Fruit fly (Drosophila melanogaster) whole organism, embryonic: ENCODE results near the gene PlexA.
A peak's percentile ranks its signal among the peaks of the same experiment; 100 is the strongest.

Experiments used
- Asciz ChIP-seq: fragments of 200-800 bp; sonication (Bioruptor generic); optimal IDR thresholded peaks from 2 replicates; lab custom pipeline; 2017; ENCODE audit warnings: missing biosample characterization, mild to moderate bottlenecking, missing genetic modification characterization, missing genetic modification reagents
- BEAF-32 ChIP-seq: fragments of 200-800 bp; sonication (Bioruptor generic); optimal IDR thresholded peaks from 3 replicates; lab custom pipeline; 2017; ENCODE audit warnings: missing biosample characterization, missing genetic modification characterization, mild to moderate bottlenecking, moderate library complexity, missing genetic modification reagents
- Bdp1 ChIP-seq: fragments of 200-800 bp; sonication (Bioruptor generic); optimal IDR thresholded peaks from 3 replicates; lab custom pipeline; 2016; ENCODE audit warnings: missing biosample characterization, missing genetic modification characterization
- Blimp-1 ChIP-seq: fragments of 200-800 bp; sonication (Bioruptor generic); optimal IDR thresholded peaks from 3 replicates; lab custom pipeline; 2018; ENCODE audit warnings: missing biosample characterization, missing genetic modification characterization, mild to moderate bottlenecking, moderate library complexity, missing genetic modification reagents
- CG11695 ChIP-seq: fragments of 200-800 bp; sonication (Bioruptor generic); IDR thresholded peaks from 3 replicates; pipeline ENCODE4 v1.3.6; 2022; ENCODE audit warnings: missing biosample characterization, missing genetic modification characterization
- CG12659 ChIP-seq: fragments of 200-800 bp; sonication (Bioruptor generic); optimal IDR thresholded peaks from 3 replicates; lab custom pipeline; 2017; ENCODE audit warnings: mild to moderate bottlenecking, missing biosample characterization, missing genetic modification reagents, missing genetic modification characterization
- CG13894 ChIP-seq: fragments of 200-800 bp; sonication (Bioruptor generic); optimal IDR thresholded peaks from 3 replicates; lab custom pipeline; 2018; ENCODE audit warnings: missing biosample characterization, mild to moderate bottlenecking, missing genetic modification characterization, moderate library complexity
- CG14710 ChIP-seq: fragments of 200-800 bp; sonication (Bioruptor generic); optimal IDR thresholded peaks from 3 replicates; lab custom pipeline; 2019; ENCODE audit warnings: missing biosample characterization, mild to moderate bottlenecking, missing genetic modification characterization, moderate library complexity
- CG15514 ChIP-seq: fragments of 200-800 bp; sonication (Bioruptor generic); optimal IDR thresholded peaks from 3 replicates; lab custom pipeline; 2017; ENCODE audit warnings: missing biosample characterization, missing genetic modification characterization, mild to moderate bottlenecking, moderate library complexity, missing genetic modification reagents
- CG16813 ChIP-seq: fragments of 200-800 bp; sonication (Bioruptor generic); IDR thresholded peaks from 3 replicates; pipeline ENCODE4 v1.3.6; 2022; ENCODE audit warnings: missing biosample characterization, missing genetic modification characterization; ENCODE audit not compliant: partially characterized antibody
- CG17359 ChIP-seq: fragments of 200-800 bp; sonication (Bioruptor generic); optimal IDR thresholded peaks from 3 replicates; lab custom pipeline; 2018; ENCODE audit warnings: missing biosample characterization, mild to moderate bottlenecking, missing genetic modification characterization, moderate library complexity
- CG2875 ChIP-seq: fragments of 200-800 bp; sonication (Bioruptor generic); optimal IDR thresholded peaks from 2 replicates; lab custom pipeline; 2017; ENCODE audit warnings: missing biosample characterization, mild to moderate bottlenecking, missing genetic modification characterization, missing genetic modification reagents
- CG30020 ChIP-seq: fragments of 200-800 bp; optimal IDR thresholded peaks from 2 replicates; lab custom pipeline; 2019; ENCODE audit warnings: missing biosample characterization, mild to moderate bottlenecking, missing genetic modification characterization, moderate library complexity
- CG3407 ChIP-seq: fragments of 200-800 bp; sonication (Bioruptor generic); optimal IDR thresholded peaks from 2 replicates; lab custom pipeline; 2018; ENCODE audit warnings: missing biosample characterization, mild to moderate bottlenecking, missing genetic modification characterization
- CG43689 ChIP-seq: fragments of 200-800 bp; sonication (Bioruptor generic); IDR thresholded peaks from 2 replicates; pipeline ENCODE4 v1.3.6; 2022; ENCODE audit warnings: missing biosample characterization, missing genetic modification characterization
- CG7786 ChIP-seq: fragments of 200-800 bp; sonication (Bioruptor generic); optimal IDR thresholded peaks from 2 replicates; lab custom pipeline; 2016; ENCODE audit warnings: missing biosample characterization, missing genetic modification characterization
- CG9437 ChIP-seq: fragments of 200-800 bp; sonication (Bioruptor generic); optimal IDR thresholded peaks from 2 replicates; lab custom pipeline; 2018; ENCODE audit warnings: missing biosample characterization, mild to moderate bottlenecking, missing genetic modification characterization
- E2f2 ChIP-seq: fragments of 200-800 bp; sonication (Bioruptor generic); IDR thresholded peaks from 2 replicates; pipeline ENCODE4 v1.3.6; 2022; ENCODE audit warnings: missing biosample characterization, missing genetic modification characterization
- Fer2 ChIP-seq: fragments of 200-800 bp; sonication (Bioruptor generic); optimal IDR thresholded peaks from 2 replicates; lab custom pipeline; 2018; ENCODE audit warnings: missing biosample characterization, mild to moderate bottlenecking, missing genetic modification characterization, moderate library complexity
- Hey ChIP-seq: fragments of 200-800 bp; sonication (Bioruptor generic); optimal IDR thresholded peaks from 3 replicates; lab custom pipeline; 2018; ENCODE audit warnings: missing biosample characterization, mild to moderate bottlenecking, missing genetic modification characterization
- Kr ChIP-seq: fragments of 200-800 bp; sonication (Bioruptor generic); optimal IDR thresholded peaks from 2 replicates; lab custom pipeline; 2017; ENCODE audit warnings: missing biosample characterization, mild to moderate bottlenecking, missing genetic modification characterization
- NFAT ChIP-seq: fragments of 200-800 bp; sonication (Bioruptor generic); IDR thresholded peaks from 2 replicates; pipeline ENCODE4 v1.3.6; 2022; ENCODE audit warnings: missing biosample characterization, missing genetic modification characterization
- NK7.1 ChIP-seq: fragments of 200-800 bp; sonication (Bioruptor generic); optimal IDR thresholded peaks from 3 replicates; lab custom pipeline; 2016; ENCODE audit warnings: missing biosample characterization, missing genetic modification characterization
- Nf-YA ChIP-seq: fragments of 200-800 bp; sonication (Bioruptor generic); IDR thresholded peaks from 2 replicates; pipeline ENCODE4 v1.3.6; 2022; ENCODE audit warnings: missing biosample characterization, missing genetic modification characterization
- NfI ChIP-seq: fragments of 200-800 bp; sonication (Bioruptor generic); optimal IDR thresholded peaks from 3 replicates; lab custom pipeline; 2018; ENCODE audit warnings: missing biosample characterization, mild to moderate bottlenecking, missing genetic modification characterization, moderate library complexity
- Side ChIP-seq: fragments of 200-800 bp; sonication (Bioruptor generic); optimal IDR thresholded peaks from 2 replicates; lab custom pipeline; 2016; ENCODE audit warnings: missing biosample characterization, missing genetic modification characterization
- Sin3A ChIP-seq: fragments of >200 bp; optimal IDR thresholded peaks from 2 replicates; lab custom pipeline; 2018
- TFAM ChIP-seq: fragments of 200-800 bp; sonication (Bioruptor generic); optimal IDR thresholded peaks from 2 replicates; lab custom pipeline; 2017; ENCODE audit warnings: missing biosample characterization, missing genetic modification characterization, inconsistent platforms
- abd-A ChIP-seq: fragments of 200-800 bp; sonication (Bioruptor generic); optimal IDR thresholded peaks from 3 replicates; lab custom pipeline; 2019; ENCODE audit warnings: missing biosample characterization, mild to moderate bottlenecking, missing genetic modification characterization, moderate library complexity
- az2 ChIP-seq: fragments of 200-800 bp; sonication (Bioruptor generic); optimal IDR thresholded peaks from 3 replicates; lab custom pipeline; 2016; ENCODE audit warnings: missing biosample characterization, missing genetic modification characterization
- bbx ChIP-seq: fragments of 200-800 bp; sonication (Bioruptor generic); IDR thresholded peaks from 2 replicates; pipeline ENCODE4 v1.3.6; 2022; ENCODE audit warnings: missing biosample characterization, missing genetic modification characterization; ENCODE audit not compliant: partially characterized antibody
- caup ChIP-seq: fragments of 200-800 bp; sonication (Bioruptor generic); optimal IDR thresholded peaks from 3 replicates; lab custom pipeline; 2017; ENCODE audit warnings: missing biosample characterization, mild to moderate bottlenecking, missing genetic modification characterization, moderate library complexity; ENCODE audit not compliant: severe bottlenecking
- chn ChIP-seq: fragments of 200-800 bp; sonication (Bioruptor generic); optimal IDR thresholded peaks from 2 replicates; lab custom pipeline; 2016; ENCODE audit warnings: missing biosample characterization, missing genetic modification characterization
- da ChIP-seq: fragments of 200-800 bp; sonication (Bioruptor generic); optimal IDR thresholded peaks from 2 replicates; lab custom pipeline; 2016; ENCODE audit warnings: missing biosample characterization, missing genetic modification characterization
- danr ChIP-seq: fragments of 200-800 bp; sonication (Bioruptor generic); IDR thresholded peaks from 2 replicates; pipeline ENCODE4 v1.3.6; 2022; ENCODE audit warnings: missing biosample characterization, missing genetic modification characterization
- eve ChIP-seq, 2 experiments: fragments of >200 bp; optimal IDR thresholded peaks; 2 replicates each; lab custom pipeline; 2017; ENCODE audit warnings: missing biosample characterization in 2 of 2, missing genetic modification characterization in 2 of 2
- eyg ChIP-seq: fragments of 200-800 bp; sonication (Bioruptor generic); optimal IDR thresholded peaks from 3 replicates; lab custom pipeline; 2016; ENCODE audit warnings: missing biosample characterization, missing genetic modification characterization
- fd3F ChIP-seq: fragments of 200-800 bp; sonication (Bioruptor generic); optimal IDR thresholded peaks from 2 replicates; lab custom pipeline; 2018; ENCODE audit warnings: missing biosample characterization, mild to moderate bottlenecking, missing genetic modification characterization, moderate library complexity
- ftz-f1 ChIP-seq: fragments of 200-800 bp; sonication (Bioruptor generic); optimal IDR thresholded peaks from 2 replicates; lab custom pipeline; 2016; ENCODE audit warnings: missing biosample characterization, missing genetic modification characterization
- her ChIP-seq: fragments of 200-800 bp; sonication (Bioruptor generic); optimal IDR thresholded peaks from 2 replicates; lab custom pipeline; 2016; ENCODE audit warnings: missing biosample characterization, missing genetic modification characterization
- lilli ChIP-seq: fragments of 200-800 bp; sonication (Bioruptor generic); optimal IDR thresholded peaks from 3 replicates; lab custom pipeline; 2016; ENCODE audit warnings: missing biosample characterization, missing genetic modification characterization
- p53 ChIP-seq: fragments of 200-800 bp; sonication (Bioruptor generic); optimal IDR thresholded peaks from 2 replicates; lab custom pipeline; 2016; ENCODE audit warnings: missing biosample characterization, missing genetic modification characterization
- pan ChIP-seq, 4 experiments: fragments of >200 bp in 3 of 4; fragments of 200-800 bp in 1 of 4; sonication (Bioruptor generic) in 1 of 4; optimal IDR thresholded peaks in 3 of 4; IDR thresholded peaks in 1 of 4; 2 replicates each; pipeline versions ENCODE4 v1.3.6 to Lab custom; 2017 to 2022; ENCODE audit warnings: missing biosample characterization in 2 of 4, missing genetic modification characterization in 2 of 4, mixed read lengths in 1 of 4
- psq ChIP-seq: fragments of 200-800 bp; sonication (Bioruptor generic); optimal IDR thresholded peaks from 2 replicates; lab custom pipeline; 2017; ENCODE audit warnings: missing biosample characterization, missing genetic modification characterization
- sens-2 ChIP-seq: fragments of 200-800 bp; sonication (Bioruptor generic); IDR thresholded peaks from 2 replicates; pipeline ENCODE4 v1.3.6; 2022; ENCODE audit warnings: missing biosample characterization, missing genetic modification characterization
- stc ChIP-seq: fragments of 200-800 bp; sonication (Bioruptor generic); IDR thresholded peaks from 2 replicates; pipeline ENCODE4 v1.3.6; 2022; ENCODE audit warnings: missing biosample characterization, missing genetic modification characterization
- tin ChIP-seq: fragments of 200-800 bp; sonication (Bioruptor generic); optimal IDR thresholded peaks from 3 replicates; lab custom pipeline; 2016; ENCODE audit warnings: missing biosample characterization, missing genetic modification characterization
- tll ChIP-seq, 2 experiments: fragments of 200-800 bp in 1 of 2; fragments of >200 bp in 1 of 2; sonication (Bioruptor generic) in 1 of 2; optimal IDR thresholded peaks; 2 replicates each; lab custom pipeline; 2017 to 2019; ENCODE audit warnings: missing biosample characterization in 2 of 2, missing genetic modification characterization in 2 of 2, mild to moderate bottlenecking in 1 of 2, moderate library complexity in 1 of 2
- trh ChIP-seq: fragments of 200-800 bp; sonication (Bioruptor generic); optimal IDR thresholded peaks from 2 replicates; lab custom pipeline; 2016; ENCODE audit warnings: missing biosample characterization, missing genetic modification characterization

The PlexA gene

DNA sequence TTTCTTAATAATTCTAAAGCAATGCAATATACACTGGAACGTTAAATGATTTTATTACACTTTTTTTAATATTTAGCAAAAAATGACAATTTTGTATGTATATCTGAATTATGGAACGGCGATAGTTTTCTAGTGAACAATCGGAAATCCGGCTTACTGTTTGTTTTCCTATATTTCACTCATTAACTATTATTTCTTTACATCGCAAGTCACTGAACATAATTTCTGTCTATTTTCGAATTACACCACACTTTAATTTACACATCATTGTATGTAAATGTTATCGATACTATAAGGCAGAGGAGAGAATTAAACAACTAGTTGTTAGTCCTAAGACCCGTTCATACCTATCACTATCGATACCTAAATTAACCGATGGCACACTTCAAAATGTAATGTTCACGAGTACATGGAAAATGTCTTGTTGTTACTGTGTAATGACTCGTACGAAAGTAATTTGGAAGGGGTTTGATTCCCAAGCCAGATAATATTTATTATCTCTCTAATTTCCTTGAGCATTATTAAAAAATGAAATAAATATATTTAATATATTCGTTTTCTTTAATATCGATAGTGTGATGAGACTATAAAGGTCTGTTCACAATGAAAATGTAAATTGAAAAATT is at the start of gene PlexA (continued):
- no peak for TF ChIP-seq abd-A (tag; lab: Kevin White, UChicago)
- TF ChIP-seq Bdp1 (GFP tag; lab: Kevin White, UChicago): peak; percentile 47
- no peak for TF ChIP-seq TFAM
- TF ChIP-seq tll (GFP tag; optimal IDR thresholded peaks at IDR 0.05; lab: Kevin White, UChicago): no peak
- peak; percentile 86 for TF ChIP-seq stc (GFP tag; lab: Robert Waterston, UW)
- TF ChIP-seq Asciz: peak; percentile 1
- peak; percentile 90 for TF ChIP-seq CG13894 (tag; lab: Kevin White, UChicago)
- peak; percentile 75 for TF ChIP-seq chn (GFP tag; lab: Kevin White, UChicago)
- TF ChIP-seq caup (GFP tag; lab: Kevin White, UChicago): peak; percentile 66
- TF ChIP-seq da (GFP tag; lab: Kevin White, UChicago): no peak
- peak; percentile 59 for TF ChIP-seq CG3407 (GFP tag; lab: Kevin White, UChicago)
- peak; percentile 89 for TF ChIP-seq NfI (GFP tag; lab: Kevin White, UChicago)
- peak; percentile 87 for TF ChIP-seq Fer2 (tag; lab: Kevin White, UChicago)
- peak; percentile 66 for TF ChIP-seq E2f2
- peak; percentile 30 for TF ChIP-seq p53 (GFP tag; lab: Kevin White, UChicago)
- no peak for TF ChIP-seq Kr
- no peak for TF ChIP-seq Sin3A
- no peak for TF ChIP-seq Blimp-1 (GFP tag; lab: Kevin White, UChicago)
- TF ChIP-seq Nf-YA (GFP tag; lab: Robert Waterston, UW): peak; percentile 86
- peak; percentile 86 for TF ChIP-seq CG11695 (GFP tag; lab: Robert Waterston, UW)
- peak; percentile 80 for TF ChIP-seq CG9437 (GFP tag; lab: Kevin White, UChicago)
- no peak for TF ChIP-seq ftz-f1 (GFP tag; lab: Kevin White, UChicago)
- TF ChIP-seq Hey: no peak
- peak; percentile 72 for TF ChIP-seq lilli (GFP tag; lab: Kevin White, UChicago)
- TF ChIP-seq CG14710 (tag; lab: Kevin White, UChicago): peak; percentile 92
- peak; percentile 100 for TF ChIP-seq CG30020 (tag; lab: Kevin White, UChicago)
- TF ChIP-seq sens-2 (GFP tag; lab: Robert Waterston, UW): no peak
- TF ChIP-seq NFAT (GFP tag; lab: Robert Waterston, UW): peak; percentile 95
- peak; percentile 89 for TF ChIP-seq CG17359 (tag; lab: Kevin White, UChicago)
- peak; percentile 58 for TF ChIP-seq trh
- TF ChIP-seq eve (GFP tag; optimal IDR thresholded peaks at IDR 0.05; lab: Kevin White, UChicago): no peak
- peak; percentile 19 for TF ChIP-seq CG2875 (GFP tag; lab: Kevin White, UChicago)
- peak; percentile 81 for TF ChIP-seq CG15514 (GFP tag; lab: Kevin White, UChicago)
- peak; percentile 92 for TF ChIP-seq danr (GFP tag; lab: Robert Waterston, UW)
- no peak for TF ChIP-seq Side
- peak; percentile 89 for TF ChIP-seq az2 (GFP tag; lab: Kevin White, UChicago)
- peak; percentile 87 for TF ChIP-seq CG12659 (GFP tag; lab: Kevin White, UChicago)
- TF ChIP-seq BEAF-32 (GFP tag; lab: Kevin White, UChicago): peak; percentile 82
- TF ChIP-seq fd3F (GFP tag; lab: Kevin White, UChicago): peak; percentile 93
- TF ChIP-seq psq: peak; percentile 59
- peak; percentile 45 for TF ChIP-seq CG7786
- no peak for TF ChIP-seq pan (optimal IDR thresholded peaks at IDR 0.05; lab: Kevin White, UChicago)
- peak in 1 of 2 experiments; percentile 96 for TF ChIP-seq pan (GFP tag; optimal IDR thresholded peaks at IDR 0.05 in 1 of 2, IDR thresholded peaks at IDR 0.05 in 1 of 2)
- TF ChIP-seq CG16813 (GFP tag; lab: Robert Waterston, UW): peak; percentile 84
- peak; percentile 84 for TF ChIP-seq tin (GFP tag; lab: Kevin White, UChicago)
- TF ChIP-seq bbx (GFP tag; lab: Robert Waterston, UW): peak; percentile 67
- TF ChIP-seq her (GFP tag; lab: Kevin White, UChicago): peak; percentile 22
- TF ChIP-seq NK7.1 (GFP tag; lab: Kevin White, UChicago): peak; percentile 12
- TF ChIP-seq eyg: no peak
- TF ChIP-seq CG43689 (GFP tag; lab: Robert Waterston, UW): no peak
